Fruit fly (Drosophila melanogaster): ENCODE results near the gene mri.
A peak's percentile ranks its signal among the peaks of the same experiment; 100 is the strongest.

Gene mri

DNA sequence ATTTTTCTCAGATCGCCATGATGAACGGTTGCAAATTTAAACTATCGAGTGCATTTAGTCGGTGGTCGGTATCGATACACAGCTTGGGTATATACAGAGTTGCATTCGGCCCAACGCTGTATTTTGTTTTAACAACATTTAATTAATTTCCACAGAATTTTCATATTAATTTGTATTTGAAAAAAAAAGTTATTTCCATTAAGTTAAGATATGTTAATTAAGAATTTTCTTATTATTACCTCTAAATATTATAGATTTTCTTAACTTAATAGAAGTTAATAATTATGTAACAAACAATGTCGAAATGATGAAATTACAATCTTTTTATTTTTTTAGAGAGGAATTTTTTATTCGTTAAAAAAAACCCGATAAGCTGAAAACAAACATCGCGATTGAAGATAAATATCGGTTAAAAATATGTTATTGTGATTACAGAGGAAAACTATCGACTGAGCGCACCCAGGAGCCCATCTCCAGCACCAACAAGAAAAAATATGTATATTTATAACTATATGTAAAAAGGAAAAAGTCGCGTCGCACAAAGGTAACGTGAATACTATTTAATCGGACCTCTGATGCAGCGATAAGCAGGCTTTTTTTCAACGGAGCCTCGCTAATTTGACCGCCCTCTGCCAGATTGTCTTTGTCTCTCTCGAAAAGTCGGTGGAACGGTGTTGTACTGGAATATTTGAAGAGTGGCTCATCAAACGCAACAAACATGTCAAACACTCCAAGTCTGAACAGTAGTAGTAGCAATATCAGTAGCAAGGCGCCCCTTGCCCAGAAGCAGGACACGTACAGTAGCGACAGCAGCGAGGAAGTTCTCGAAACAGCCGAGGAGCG, at the start of gene mri, which contains the start of gene rno (continued):
- no peak for TF ChIP-seq CG4707 (GFP tag; optimal IDR thresholded peaks at IDR 0.05)
- TF ChIP-seq CG10654 (GFP tag; optimal IDR thresholded peaks at IDR 0.05): peak; percentile 40
- TF ChIP-seq zen (tag; optimal IDR thresholded peaks at IDR 0.05): peak; percentile 81
- peak; percentile 86 for TF ChIP-seq CG2712 (tag; optimal IDR thresholded peaks at IDR 0.05)
- TF ChIP-seq Atf-2 (GFP tag; optimal IDR thresholded peaks at IDR 0.05): no peak
- peak; percentile 88 for TF ChIP-seq CG17361 (GFP tag; IDR thresholded peaks at IDR 0.05)
- no peak for TF ChIP-seq mirr (GFP tag; optimal IDR thresholded peaks at IDR 0.05)
- TF ChIP-seq Antp (GFP tag; optimal IDR thresholded peaks at IDR 0.05): no peak
- TF ChIP-seq sr (GFP tag; IDR thresholded peaks at IDR 0.05): no peak
- peak; percentile 54; the same call in 1 of the 3 replicates for TF ChIP-seq CG11093 (GFP tag; IDR thresholded peaks at IDR 0.05)
- peak; percentile 60 for TF ChIP-seq CG12659 (GFP tag; optimal IDR thresholded peaks at IDR 0.05)
- peak; percentile 81 for TF ChIP-seq CG17829 (tag; optimal IDR thresholded peaks at IDR 0.05)
- TF ChIP-seq Hr51 (GFP tag; optimal IDR thresholded peaks at IDR 0.05): peak; percentile 9 to 81
- no peak; the same call in 1 of the 2 replicates for TF ChIP-seq wor (GFP tag; IDR thresholded peaks at IDR 0.05)
- peak; percentile 77 for TF ChIP-seq CG9817 (tag; optimal IDR thresholded peaks at IDR 0.05)
- TF ChIP-seq pnt (GFP tag; optimal IDR thresholded peaks at IDR 0.05): no peak
- TF ChIP-seq lov (optimal IDR thresholded peaks at IDR 0.05): no peak
- TF ChIP-seq lov (GFP tag; IDR thresholded peaks at IDR 0.05): 0 out of 3 replicates have a peak, but pooled peaks have one; percentile 44
- TF ChIP-seq gro (GFP tag; optimal IDR thresholded peaks at IDR 0.05): no peak
- no peak for TF ChIP-seq Myb (GFP tag; optimal IDR thresholded peaks at IDR 0.05)
- TF ChIP-seq br (optimal IDR thresholded peaks at IDR 0.05): no peak
- TF ChIP-seq fru (optimal IDR thresholded peaks at IDR 0.05): no peak
- TF ChIP-seq ase (GFP tag; IDR thresholded peaks at IDR 0.05): peak; percentile 69; the same call in 2 of the 3 replicates
- TF ChIP-seq CG13775 (GFP tag; optimal IDR thresholded peaks at IDR 0.05): peak; percentile 87
- peak; percentile 21 for TF ChIP-seq odd (GFP tag; optimal IDR thresholded peaks at IDR 0.05)
- TF ChIP-seq MESR4 (GFP tag; optimal IDR thresholded peaks at IDR 0.05): peak; percentile 93
- TF ChIP-seq HLH3B (GFP tag; IDR thresholded peaks at IDR 0.05): peak; percentile 74
- no peak for TF ChIP-seq CG17612 (GFP tag; IDR thresholded peaks at IDR 0.05)
- peak; percentile 30 for TF ChIP-seq sd (tag; optimal IDR thresholded peaks at IDR 0.05)
- peak; percentile 67 for TF ChIP-seq al (GFP tag; IDR thresholded peaks at IDR 0.05)
- peak; percentile 28 for TF ChIP-seq onecut (GFP tag; IDR thresholded peaks at IDR 0.05)
- no peak for TF ChIP-seq CG7357 (GFP tag; IDR thresholded peaks at IDR 0.05)
- TF ChIP-seq bab2 (GFP tag; optimal IDR thresholded peaks at IDR 0.05): peak; percentile 51
- TF ChIP-seq CG15514 (GFP tag; optimal IDR thresholded peaks at IDR 0.05): peak; percentile 43
- peak; percentile 30; the same call in 1 of the 3 replicates for TF ChIP-seq Optix (GFP tag; IDR thresholded peaks at IDR 0.05)
- peak; percentile 85 for TF ChIP-seq CG8924 (tag; optimal IDR thresholded peaks at IDR 0.05)
- peak; percentile 73 for TF ChIP-seq sug (tag; optimal IDR thresholded peaks at IDR 0.05)
- peak; percentile 97 for TF ChIP-seq CG11560 (tag; IDR thresholded peaks at IDR 0.05)
- TF ChIP-seq vfl (GFP tag; optimal IDR thresholded peaks at IDR 0.05): no peak
- TF ChIP-seq ac (GFP tag; optimal IDR thresholded peaks at IDR 0.05): no peak
- peak; percentile 58 for TF ChIP-seq CG4617 (GFP tag; optimal IDR thresholded peaks at IDR 0.05; ENCODE audit: borderline replicate concordance)
- no peak for TF ChIP-seq hkb (optimal IDR thresholded peaks at IDR 0.05)
- TF ChIP-seq hkb (GFP tag; IDR thresholded peaks at IDR 0.05): peak; percentile 66
- TF ChIP-seq CG31224 (GFP tag; IDR thresholded peaks at IDR 0.05): no peak; the same call in 1 of the 2 replicates
- no peak for TF ChIP-seq sc (optimal IDR thresholded peaks at IDR 0.05)
- peak; percentile 13 for TF ChIP-seq sc (GFP tag; optimal IDR thresholded peaks at IDR 0.05)
- peak; percentile 99 for TF ChIP-seq CG2116 (GFP tag; optimal IDR thresholded peaks at IDR 0.05)
- peak; percentile 78 for TF ChIP-seq Ssrp (tag; optimal IDR thresholded peaks at IDR 0.05)
- TF ChIP-seq Adf1 (GFP tag; IDR thresholded peaks at IDR 0.05): peak; percentile 22
- TF ChIP-seq MTF-1 (GFP tag; optimal IDR thresholded peaks at IDR 0.05; ENCODE audit: borderline replicate concordance): no peak
- TF ChIP-seq Lim3 (GFP tag; IDR thresholded peaks at IDR 0.05): no peak

All from whole organism, embryonic.